Worm (Caenorhabditis elegans) whole organism, L3 larva: Measurements from ENCODE around the gene lmtr-3.

Source experiments
- R02D3.7 ChIP-seq: fragments of 150-350 bp; optimal IDR thresholded peaks from 2 replicates; lab custom pipeline; 2014; ENCODE audit warnings: missing biosample characterization, missing genetic modification characterization
- ZK546.5 ChIP-seq: sonication (generic microtip); optimal IDR thresholded peaks from 2 replicates; lab custom pipeline; 2017; ENCODE audit warnings: missing biosample characterization, missing genetic modification characterization
- aly-2 ChIP-seq: fragments of 150-350 bp; optimal IDR thresholded peaks from 2 replicates; lab custom pipeline; 2014; ENCODE audit warnings: missing biosample characterization, missing genetic modification characterization
- ama-1 ChIP-seq: fragments of 150-350 bp; optimal IDR thresholded peaks from 2 replicates; lab custom pipeline; 2018
- ceh-16 ChIP-seq: sonication (generic microtip); optimal IDR thresholded peaks from 2 replicates; lab custom pipeline; 2017; ENCODE audit warnings: missing biosample characterization, missing genetic modification characterization
- ceh-28 ChIP-seq: fragments of 150-350 bp; optimal IDR thresholded peaks from 2 replicates; lab custom pipeline; 2014; ENCODE audit warnings: missing biosample characterization, missing genetic modification reagents, missing genetic modification characterization
- ceh-82 ChIP-seq: fragments of 150-350 bp; optimal IDR thresholded peaks from 2 replicates; lab custom pipeline; 2014; ENCODE audit warnings: missing biosample characterization, missing genetic modification characterization
- ceh-9 ChIP-seq: sonication (generic microtip); optimal IDR thresholded peaks from 2 replicates; lab custom pipeline; 2018; ENCODE audit warnings: missing biosample characterization, missing genetic modification characterization
- daf-12 ChIP-seq: fragments of 150-350 bp; optimal IDR thresholded peaks from 2 replicates; lab custom pipeline; 2014; ENCODE audit warnings: missing biosample characterization, missing genetic modification reagents, missing genetic modification characterization
- elt-1 ChIP-seq: fragments of 150-350 bp; optimal IDR thresholded peaks from 2 replicates; lab custom pipeline; 2014; ENCODE audit warnings: missing biosample characterization, missing genetic modification characterization
- elt-2 ChIP-seq: sonication (generic microtip); optimal IDR thresholded peaks from 2 replicates; lab custom pipeline; 2016; ENCODE audit warnings: missing genetic modification reagents, mild to moderate bottlenecking, missing genetic modification characterization, missing compliant biosample characterization
- elt-3 ChIP-seq, 3 experiments: fragments of 150-350 bp in 1 of 3; sonication (generic microtip) in 2 of 3; optimal IDR thresholded peaks; 2 replicates in 2 of 3; 4 replicates in 1 of 3; lab custom pipeline; 2014 to 2017; ENCODE audit warnings: missing biosample characterization in 3 of 3, missing genetic modification characterization in 3 of 3
- eor-1 ChIP-seq, 2 experiments: fragments of 150-350 bp; optimal IDR thresholded peaks; 2 replicates each; lab custom pipeline; 2014 to 2018; ENCODE audit warnings: missing biosample characterization in 2 of 2, missing genetic modification characterization in 2 of 2
- fkh-10 ChIP-seq: sonication (generic microtip); optimal IDR thresholded peaks from 2 replicates; lab custom pipeline; 2017; ENCODE audit warnings: missing biosample characterization, missing genetic modification reagents, missing genetic modification characterization
- fkh-2 ChIP-seq: fragments of 150-350 bp; optimal IDR thresholded peaks from 2 replicates; lab custom pipeline; 2014; ENCODE audit warnings: missing biosample characterization, missing genetic modification reagents, missing genetic modification characterization
- fos-1 ChIP-seq: fragments of 150-350 bp; optimal IDR thresholded peaks from 2 replicates; lab custom pipeline; 2014; ENCODE audit warnings: missing biosample characterization, missing genetic modification characterization
- hmg-11 ChIP-seq: sonication (generic microtip); optimal IDR thresholded peaks from 2 replicates; lab custom pipeline; 2016; ENCODE audit warnings: missing genetic modification characterization, missing compliant biosample characterization
- jun-1 ChIP-seq: fragments of 150-350 bp; optimal IDR thresholded peaks from 2 replicates; lab custom pipeline; 2014; ENCODE audit warnings: missing biosample characterization, missing genetic modification reagents, missing genetic modification characterization
- lin-15B ChIP-seq: fragments of 150-350 bp; optimal IDR thresholded peaks from 2 replicates; lab custom pipeline; 2014; ENCODE audit warnings: missing biosample characterization, missing genetic modification characterization
- lin-39 ChIP-seq: fragments of 150-350 bp; optimal IDR thresholded peaks from 2 replicates; lab custom pipeline; 2018; ENCODE audit warnings: missing biosample characterization, missing genetic modification reagents, missing genetic modification characterization
- mdl-1 ChIP-seq: fragments of 150-350 bp; optimal IDR thresholded peaks from 2 replicates; lab custom pipeline; 2014; ENCODE audit warnings: missing biosample characterization, missing genetic modification characterization
- mml-1 ChIP-seq: fragments of 150-350 bp; sonication (generic microtip); optimal IDR thresholded peaks from 3 replicates; lab custom pipeline; 2014; ENCODE audit warnings: missing biosample characterization, missing genetic modification characterization
- nfya-1 ChIP-seq: sonication (generic microtip); optimal IDR thresholded peaks from 2 replicates; lab custom pipeline; 2017; ENCODE audit warnings: missing genetic modification characterization, mild to moderate bottlenecking, missing compliant biosample characterization, antibody characterized with exemption, moderate library complexity; ENCODE audit not compliant: insufficient read depth
- nhr-12 ChIP-seq: fragments of 150-350 bp; optimal IDR thresholded peaks from 2 replicates; lab custom pipeline; 2014; ENCODE audit warnings: missing biosample characterization, missing genetic modification characterization
- nhr-23 ChIP-seq: fragments of 150-350 bp; optimal IDR thresholded peaks from 2 replicates; lab custom pipeline; 2014; ENCODE audit warnings: missing biosample characterization, missing genetic modification reagents, missing genetic modification characterization
- nhr-237 ChIP-seq: fragments of 150-350 bp; optimal IDR thresholded peaks from 2 replicates; lab custom pipeline; 2014; ENCODE audit warnings: missing biosample characterization, missing genetic modification characterization
- nhr-25 ChIP-seq: sonication (generic microtip); optimal IDR thresholded peaks from 2 replicates; lab custom pipeline; 2017; ENCODE audit warnings: missing biosample characterization, missing genetic modification characterization
- nhr-28 ChIP-seq: fragments of 150-350 bp; optimal IDR thresholded peaks from 2 replicates; lab custom pipeline; 2014; ENCODE audit warnings: missing biosample characterization, missing genetic modification characterization
- nhr-43 ChIP-seq: sonication (generic microtip); optimal IDR thresholded peaks from 2 replicates; lab custom pipeline; 2016; ENCODE audit warnings: mild to moderate bottlenecking, missing genetic modification characterization, missing compliant biosample characterization; ENCODE audit not compliant: poor library complexity, severe bottlenecking
- nhr-76 ChIP-seq: fragments of 150-350 bp; sonication (generic microtip); optimal IDR thresholded peaks from 5 replicates; lab custom pipeline; 2014; ENCODE audit warnings: missing biosample characterization, missing genetic modification characterization
- nhr-77 ChIP-seq: fragments of 150-350 bp; optimal IDR thresholded peaks from 2 replicates; lab custom pipeline; 2014; ENCODE audit warnings: missing biosample characterization, missing genetic modification characterization
- pha-4 ChIP-seq: fragments of 150-350 bp; optimal IDR thresholded peaks from 2 replicates; lab custom pipeline; 2014; ENCODE audit warnings: missing biosample characterization, missing genetic modification reagents, missing genetic modification characterization
- skn-1 ChIP-seq: fragments of 150-350 bp; optimal IDR thresholded peaks from 2 replicates; lab custom pipeline; 2014; ENCODE audit warnings: missing biosample characterization, missing genetic modification characterization
- snpc-4 ChIP-seq: fragments of 150-350 bp; optimal IDR thresholded peaks from 2 replicates; lab custom pipeline; 2014; ENCODE audit warnings: missing biosample characterization, missing genetic modification characterization
- tbx-2 ChIP-seq: sonication (generic microtip); optimal IDR thresholded peaks from 2 replicates; lab custom pipeline; 2016; ENCODE audit warnings: mild to moderate bottlenecking, missing genetic modification characterization, missing compliant biosample characterization
- zag-1 ChIP-seq: fragments of 150-350 bp; optimal IDR thresholded peaks from 2 replicates; lab custom pipeline; 2014; ENCODE audit warnings: missing biosample characterization, missing genetic modification characterization
- ztf-11 ChIP-seq: fragments of 150-350 bp; optimal IDR thresholded peaks from 2 replicates; lab custom pipeline; 2014; ENCODE audit warnings: missing biosample characterization, missing genetic modification characterization
- ztf-4 ChIP-seq: fragments of 150-350 bp; optimal IDR thresholded peaks from 2 replicates; lab custom pipeline; 2014; ENCODE audit warnings: missing biosample characterization, missing genetic modification characterization

Gene lmtr-3

ce11 chrV:11140326-11140725, 16.3 kb downstream of the lmtr-3 start:
- TF ChIP-seq lin-15B = peak; percentile 0
- TF ChIP-seq ama-1 (lab: Kevin White, UChicago) = no peak
- no peak for TF ChIP-seq hmg-11 (tag; lab: Kevin White, UChicago)
- TF ChIP-seq elt-1 (tag; lab: Kevin White, UChicago) = no peak
- TF ChIP-seq snpc-4 (tag; lab: Kevin White, UChicago) = peak; percentile 4
- no peak for TF ChIP-seq ceh-9
- peak; percentile 40 for TF ChIP-seq elt-2 (tag; lab: Kevin White, UChicago)
- no peak for TF ChIP-seq mml-1 (tag; lab: Kevin White, UChicago)
- TF ChIP-seq ZK546.5 = no peak
- TF ChIP-seq nhr-28 (tag; lab: Kevin White, UChicago) = no peak
- no peak for TF ChIP-seq nhr-12 (tag; lab: Kevin White, UChicago)
- peak; percentile 62 for TF ChIP-seq pha-4 (tag; lab: Kevin White, UChicago)
- no peak for TF ChIP-seq eor-1 (tag; optimal IDR thresholded peaks at IDR 0.05; lab: Kevin White, UChicago)
- no peak for TF ChIP-seq ceh-28 (tag; lab: Kevin White, UChicago)
- no peak for TF ChIP-seq nhr-23 (tag; lab: Kevin White, UChicago)
- no peak for TF ChIP-seq nhr-237 (tag; lab: Kevin White, UChicago)
- TF ChIP-seq daf-12 = no peak
- TF ChIP-seq fkh-2 (tag; lab: Kevin White, UChicago) = no peak
- TF ChIP-seq jun-1 (tag; lab: Kevin White, UChicago) = no peak
- TF ChIP-seq nhr-76 = no peak
- peak; percentile 26 for TF ChIP-seq nfya-1

- no peak for TF ChIP-seq aly-2
- no peak for TF ChIP-seq skn-1 (tag; lab: Kevin White, UChicago)
- no peak for TF ChIP-seq ceh-82 (tag; lab: Kevin White, UChicago)
- no peak for TF ChIP-seq lin-15B
- no peak for TF ChIP-seq eor-1 (tag; optimal IDR thresholded peaks at IDR 0.05; lab: Kevin White, UChicago)
- TF ChIP-seq jun-1 (tag; lab: Kevin White, UChicago) = no peak
- no peak for TF ChIP-seq mdl-1 (tag; lab: Kevin White, UChicago)
- TF ChIP-seq fkh-10 (GFP tag; lab: Kevin White, UChicago) = no peak
- TF ChIP-seq hmg-11 (tag; lab: Kevin White, UChicago) = no peak
- TF ChIP-seq nhr-43 (tag; lab: Kevin White, UChicago) = no peak
- no peak for TF ChIP-seq ztf-4 (tag; lab: Kevin White, UChicago)
- TF ChIP-seq nhr-12 (tag; lab: Kevin White, UChicago) = no peak
- no peak for TF ChIP-seq lin-39
- no peak for TF ChIP-seq fos-1 (tag; lab: Kevin White, UChicago)
Observed at ce11 chrV:11141179-11141578, 17.2 kb downstream of the lmtr-3 start, which contains the start of gene folt-1. TSS of gene folt-1 (plus strand) at chrV:11141479.

ce11 chrV:11144694-11145093, 20.7 kb downstream of the lmtr-3 start, which contains the start of gene C06H2.7:
TSS of gene C06H2.7 (minus strand) at chrV:11144794.
- no peak for TF ChIP-seq tbx-2 (tag; lab: Kevin White, UChicago)
- TF ChIP-seq ceh-82 (tag; lab: Kevin White, UChicago) = no peak
- no peak for TF ChIP-seq hmg-11 (tag; lab: Kevin White, UChicago)
- no peak for TF ChIP-seq skn-1 (tag; lab: Kevin White, UChicago)
- TF ChIP-seq ceh-16 (tag; lab: Kevin White, UChicago) = no peak
- TF ChIP-seq nhr-77 (tag; lab: Kevin White, UChicago) = no peak
- TF ChIP-seq zag-1 (tag; lab: Kevin White, UChicago) = no peak
- TF ChIP-seq, all 47 proteins: peak for 0

- no peak for TF ChIP-seq ztf-11
- TF ChIP-seq elt-3 (tag; optimal IDR thresholded peaks at IDR 0.05; lab: Kevin White, UChicago) = peak in 1 of 3 experiments; percentile 79
- TF ChIP-seq nhr-25 = peak; percentile 66
- TF ChIP-seq nhr-23 (tag; lab: Kevin White, UChicago) = peak; percentile 37
- TF ChIP-seq elt-1 (tag; lab: Kevin White, UChicago) = peak; percentile 50
- peak; percentile 91 for TF ChIP-seq ama-1 (lab: Kevin White, UChicago)
- TF ChIP-seq R02D3.7 (tag; lab: Kevin White, UChicago) = peak; percentile 8
- peak; percentile 34 for TF ChIP-seq nfya-1
- no peak for TF ChIP-seq ceh-28 (tag; lab: Kevin White, UChicago)
- no peak for TF ChIP-seq mdl-1 (tag; lab: Kevin White, UChicago)
- TF ChIP-seq nhr-43 (tag; lab: Kevin White, UChicago) = peak; percentile 61
Observed at ce11 chrV:11146958-11147779, 23.2 kb downstream of the lmtr-3 start, which contains the start of the genes T19C4.24 and nlp-33. TSS of gene T19C4.24 (minus strand) at chrV:11147008. TSS of gene nlp-33 (plus strand) at chrV:11147346.
